Fruit fly (Drosophila melanogaster) Kc167 (cell line): ENCODE measurements around the gene CHMP2B.

Experiments used
- Myc ChIP-seq: fragments of >200 bp; optimal IDR thresholded peaks from 2 replicates; lab custom pipeline; 2017; ENCODE audit warnings: missing external identifiers
- Sin3A ChIP-seq: fragments of >200 bp; optimal IDR thresholded peaks from 2 replicates; lab custom pipeline; 2018; ENCODE audit warnings: missing external identifiers
- h ChIP-seq: fragments of >200 bp; optimal IDR thresholded peaks from 3 replicates; lab custom pipeline; 2018; ENCODE audit warnings: missing external identifiers
- insv ChIP-seq: fragments of >200 bp; optimal IDR thresholded peaks from 3 replicates; lab custom pipeline; 2018; ENCODE audit warnings: missing external identifiers
- psq ChIP-seq: fragments of >200 bp; optimal IDR thresholded peaks from 2 replicates; lab custom pipeline; 2017; ENCODE audit warnings: missing external identifiers
- ttk ChIP-seq: sonication (Bioruptor generic); optimal IDR thresholded peaks from 2 replicates; lab custom pipeline; 2017; ENCODE audit warnings: missing external identifiers

Gene CHMP2B

DNA sequence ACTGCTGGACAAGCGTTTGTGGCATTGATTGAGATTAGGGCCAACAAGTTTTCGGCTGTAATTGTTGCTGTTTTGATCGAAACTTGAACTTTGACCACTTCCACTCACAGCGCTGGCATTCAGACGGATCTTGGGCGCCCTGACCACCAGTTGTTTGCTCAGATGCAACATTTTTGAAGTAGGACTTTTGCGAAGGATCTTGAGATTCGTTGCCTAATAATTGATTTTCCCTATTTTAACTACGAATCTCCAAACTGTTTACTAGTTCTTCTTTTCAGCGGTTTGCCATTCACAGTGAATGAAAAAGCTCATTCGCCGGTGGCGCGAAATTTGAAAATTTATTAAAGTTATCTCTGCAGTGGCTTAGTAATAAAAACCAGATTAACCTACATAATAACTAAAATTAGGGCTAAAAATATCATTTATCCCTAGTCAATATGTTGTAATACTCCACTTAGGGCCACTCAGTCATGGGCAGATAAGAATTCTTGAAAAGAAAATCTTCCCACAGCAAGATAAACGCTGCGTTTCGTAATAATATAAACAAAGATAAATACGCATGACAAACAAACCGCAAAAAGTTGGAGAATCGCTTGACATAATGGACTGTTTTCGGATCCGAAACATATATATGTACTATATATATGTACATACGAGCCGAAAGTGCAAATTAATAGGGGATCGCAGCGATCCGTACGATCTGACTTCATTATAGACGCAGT lies 2.1 kb downstream of the CHMP2B start, which contains the start of the genes Dhrs4 and Gdap1:
TSS of gene Dhrs4 (minus strand) at position 267 of the 722 bp plus-strand sequence.
TSS of gene Gdap1 (plus strand) at position 574 of the 722 bp plus-strand sequence.
- no peak for TF ChIP-seq psq (lab: Kevin White, UChicago)
- no peak for TF ChIP-seq Sin3A (lab: Kevin White, UChicago)
- TF ChIP-seq Myc (lab: Kevin White, UChicago): no peak
- TF ChIP-seq ttk: no peak
- no peak for TF ChIP-seq insv
- no peak for TF ChIP-seq h (lab: Kevin White, UChicago)

DNA sequence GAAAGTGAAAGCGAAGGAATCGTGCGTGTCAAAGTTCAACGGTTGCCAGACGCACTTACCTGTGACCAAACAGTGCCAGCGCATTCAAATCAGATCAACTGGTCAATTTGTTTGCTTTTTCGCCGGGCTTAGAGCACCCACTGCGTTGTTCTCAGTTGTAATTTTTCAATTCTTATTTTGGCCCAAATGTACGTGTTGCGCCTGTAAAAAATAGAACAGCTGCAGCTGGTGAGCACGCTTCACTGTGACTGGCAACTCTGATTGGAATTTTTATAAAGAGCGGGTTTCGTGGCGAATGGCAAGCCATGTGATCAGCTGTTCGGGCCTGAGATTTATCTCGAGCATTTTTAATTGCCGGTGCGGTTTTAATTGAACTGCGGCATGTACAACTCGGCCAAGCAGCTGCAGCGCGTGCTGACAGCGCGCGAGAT lies 6.4 kb downstream of the CHMP2B start, which contains the start of the genes Fitm and AlaRS-m:
TSS of gene Fitm (minus strand) at position 250 of the 431 bp plus-strand sequence.
TSS of gene AlaRS-m (plus strand) at position 285 of the 431 bp plus-strand sequence.
- no peak for TF ChIP-seq Myc (lab: Kevin White, UChicago)
- no peak for TF ChIP-seq ttk
- TF ChIP-seq psq (lab: Kevin White, UChicago): no peak
- no peak for TF ChIP-seq Sin3A (lab: Kevin White, UChicago)
- TF ChIP-seq h (lab: Kevin White, UChicago): no peak
- no peak for TF ChIP-seq insv

- TF ChIP-seq Myc (lab: Kevin White, UChicago) (no peak), Sin3A (lab: Kevin White, UChicago) (no peak), insv (no peak), psq (lab: Kevin White, UChicago) (no peak), ttk (no peak), h (lab: Kevin White, UChicago) (no peak)
Observed at dm6 chr3L:5152354-5152806, 13.0 kb downstream of the CHMP2B start, which contains the start of the genes Gen and Srp54k. Gene Gen (minus strand): TSS chr3L:5152376. Gene Srp54k (plus strand): TSS chr3L:5152678.

DNA sequence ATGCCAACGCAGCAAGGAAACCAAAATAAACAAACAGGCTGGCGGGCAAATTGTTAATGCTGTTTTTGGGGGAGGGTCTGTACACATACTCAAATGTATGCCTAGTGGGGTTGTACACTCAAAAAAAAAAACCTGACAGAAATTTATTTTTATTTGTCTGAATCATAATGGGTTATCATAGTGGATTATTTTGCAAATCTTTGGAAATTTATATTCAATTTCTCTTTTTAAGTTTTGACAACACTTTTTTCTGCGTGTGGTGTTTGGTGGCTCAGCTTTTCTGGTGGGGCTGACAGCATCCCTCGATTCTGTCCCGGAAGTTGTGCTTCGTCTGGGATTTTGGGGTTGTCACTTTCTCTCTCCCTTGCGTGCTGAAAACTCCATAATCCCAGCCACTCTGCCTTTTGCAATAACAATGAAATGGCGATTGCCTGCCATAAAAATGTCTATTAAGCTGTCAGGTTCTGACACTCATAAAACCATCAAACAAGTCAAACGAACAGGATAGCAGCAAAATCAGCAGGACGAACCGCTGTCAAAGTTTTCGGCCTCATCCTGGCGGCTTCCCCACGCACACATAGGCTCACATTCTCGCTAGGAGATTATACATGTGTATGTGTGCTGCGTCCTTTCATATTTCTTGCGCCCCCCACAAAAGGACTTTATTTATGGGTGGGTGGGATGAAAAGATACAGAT lies 15.6 kb downstream of the CHMP2B start:
- no peak for TF ChIP-seq h (lab: Kevin White, UChicago)
- TF ChIP-seq ttk: no peak
- TF ChIP-seq psq (lab: Kevin White, UChicago): no peak
- no peak for TF ChIP-seq insv
- TF ChIP-seq Myc (lab: Kevin White, UChicago): no peak
- no peak for TF ChIP-seq Sin3A (lab: Kevin White, UChicago)

DNA sequence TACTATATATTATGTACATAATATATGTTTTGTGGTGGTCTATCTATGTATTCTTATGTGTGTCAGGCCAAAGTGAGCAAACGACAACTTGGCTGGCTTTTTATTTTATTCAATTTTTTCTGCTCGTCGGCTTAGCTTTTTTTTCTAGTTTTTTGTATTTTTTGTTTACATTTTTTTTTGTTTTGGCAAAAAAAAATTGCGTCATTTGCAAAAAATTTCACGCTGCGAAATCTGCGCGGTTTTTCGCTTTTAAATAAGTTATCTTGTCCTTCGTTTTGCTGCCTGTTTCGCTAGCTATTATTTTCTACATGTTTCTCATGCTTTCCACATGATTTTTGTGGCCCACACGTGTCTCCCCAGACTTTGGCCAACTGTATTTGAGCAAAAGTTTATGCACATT lies 33.1 kb downstream of the CHMP2B start:
- TF ChIP-seq psq (lab: Kevin White, UChicago) (no peak), h (lab: Kevin White, UChicago) (no peak), Myc (lab: Kevin White, UChicago) (no peak), ttk (no peak), Sin3A (lab: Kevin White, UChicago) (no peak), insv (no peak)

DNA sequence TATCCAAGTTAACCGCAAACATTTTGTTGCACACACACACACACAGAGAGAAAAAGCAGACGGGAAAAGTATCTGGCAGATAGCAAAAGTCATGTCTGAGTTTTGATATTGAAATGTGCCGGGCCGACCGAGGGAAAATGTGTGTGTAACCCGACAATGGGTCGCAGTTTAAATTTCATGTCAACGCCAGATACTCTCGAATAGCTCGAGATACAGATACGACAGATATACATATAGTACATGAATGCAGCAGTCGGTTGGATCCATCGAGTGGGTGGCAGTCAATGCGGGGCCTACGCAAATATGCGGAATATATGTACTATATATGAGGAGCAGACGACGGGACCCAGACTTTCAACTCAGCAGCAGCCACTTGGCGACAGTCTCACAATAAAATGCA lies 36.7 kb downstream of the CHMP2B start:
- no peak for TF ChIP-seq ttk
- TF ChIP-seq Sin3A (lab: Kevin White, UChicago): no peak
- TF ChIP-seq insv: no peak
- no peak for TF ChIP-seq h (lab: Kevin White, UChicago)
- TF ChIP-seq Myc (lab: Kevin White, UChicago): no peak
- no peak for TF ChIP-seq psq (lab: Kevin White, UChicago)

- TF ChIP-seq Myc (lab: Kevin White, UChicago): no peak
- TF ChIP-seq insv: no peak
- no peak for TF ChIP-seq Sin3A (lab: Kevin White, UChicago)
- no peak for TF ChIP-seq psq (lab: Kevin White, UChicago)
- no peak for TF ChIP-seq h (lab: Kevin White, UChicago)
- TF ChIP-seq ttk: no peak
Observed at dm6 chr3L:5176789-5177188, 37.4 kb downstream of the CHMP2B start.

- TF ChIP-seq insv: no peak
- no peak for TF ChIP-seq Sin3A (lab: Kevin White, UChicago)
- no peak for TF ChIP-seq h (lab: Kevin White, UChicago)
- no peak for TF ChIP-seq psq (lab: Kevin White, UChicago)
- no peak for TF ChIP-seq Myc (lab: Kevin White, UChicago)
- TF ChIP-seq ttk: no peak
Observed at dm6 chr3L:5178903-5179302, 39.5 kb downstream of the CHMP2B start.

DNA sequence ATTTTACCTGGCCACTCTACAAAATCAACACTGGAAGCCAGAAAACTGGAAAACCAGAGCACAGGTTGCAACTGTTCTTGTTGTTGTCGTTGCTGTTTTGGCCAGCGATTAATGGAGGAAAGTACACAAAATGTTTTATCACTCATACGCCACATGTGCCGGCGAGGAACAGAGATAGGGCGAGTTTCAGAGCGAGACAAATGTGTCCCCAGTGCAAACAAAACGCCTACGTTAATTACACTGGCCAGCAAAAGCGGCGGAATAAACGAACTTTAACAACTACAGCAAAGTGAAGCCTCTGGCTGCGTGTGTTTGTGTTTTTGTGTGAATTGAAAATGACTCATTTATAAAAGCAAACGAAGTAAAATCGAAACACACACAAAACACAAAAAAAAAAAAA lies 40.8 kb downstream of the CHMP2B start:
- TF ChIP-seq Myc (lab: Kevin White, UChicago): no peak
- TF ChIP-seq Sin3A (lab: Kevin White, UChicago): no peak
- no peak for TF ChIP-seq psq (lab: Kevin White, UChicago)
- no peak for TF ChIP-seq insv
- no peak for TF ChIP-seq h (lab: Kevin White, UChicago)
- TF ChIP-seq ttk: no peak

dm6 chr3L:5180968-5181612 lies 41.7 kb downstream of the CHMP2B start:
- no peak for TF ChIP-seq h (lab: Kevin White, UChicago)
- TF ChIP-seq psq (lab: Kevin White, UChicago): no peak
- no peak for TF ChIP-seq insv
- no peak for TF ChIP-seq Sin3A (lab: Kevin White, UChicago)
- TF ChIP-seq Myc (lab: Kevin White, UChicago): no peak
- no peak for TF ChIP-seq ttk

DNA sequence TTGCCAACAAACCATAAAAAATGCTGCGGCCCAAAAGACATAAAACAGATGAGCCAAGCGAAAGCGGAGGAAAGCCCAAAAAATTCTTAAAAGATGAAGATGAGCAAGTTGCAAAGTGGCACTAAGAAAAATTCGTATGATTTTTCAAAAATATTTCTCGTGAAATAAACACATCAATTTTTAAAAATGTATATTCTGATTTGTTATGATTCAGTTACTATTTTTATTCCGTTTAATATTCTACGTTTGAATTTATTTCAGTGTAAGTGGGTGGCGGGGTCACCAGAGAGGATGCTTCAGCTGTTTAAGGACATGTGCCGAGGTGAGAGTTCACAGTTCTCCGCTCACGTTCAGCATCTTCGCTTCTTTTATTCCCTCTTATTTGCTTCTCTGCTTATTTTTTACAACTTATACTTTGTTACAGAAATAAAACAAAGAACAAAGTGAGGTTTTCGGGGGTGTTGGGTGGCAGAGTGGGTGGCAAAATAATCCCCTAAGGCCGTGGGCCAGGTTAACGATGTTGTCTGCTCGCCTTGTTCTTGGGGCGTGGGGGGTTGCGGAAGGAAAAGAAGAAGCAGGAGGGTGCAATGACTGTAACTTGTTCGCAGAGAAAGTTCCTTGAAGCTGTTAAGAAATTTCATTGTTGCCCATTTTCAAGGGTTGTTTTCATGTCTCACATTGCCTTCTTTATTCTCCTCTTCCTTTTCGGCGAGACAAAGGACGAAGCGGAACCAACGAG lies 43.0 kb downstream of the CHMP2B start:
- TF ChIP-seq Myc (lab: Kevin White, UChicago) (no peak), ttk (no peak), psq (lab: Kevin White, UChicago) (no peak), Sin3A (lab: Kevin White, UChicago) (no peak), h (lab: Kevin White, UChicago) (no peak), insv (no peak)
